Worm (Caenorhabditis elegans) whole organism, L1 larva: Measurements from ENCODE around the gene flp-9.

Source experiments
- nhr-85 ChIP-seq: sonication (generic microtip); peaks from one replicate; lab custom pipeline; 2016; ENCODE audit warnings: missing genetic modification characterization, inconsistent platforms, missing compliant biosample characterization
- zag-1 ChIP-seq: fragments of 150-350 bp; optimal IDR thresholded peaks from 2 replicates; lab custom pipeline; 2014; ENCODE audit warnings: missing biosample characterization, missing genetic modification characterization

- no peak for TF ChIP-seq zag-1
- no peak for TF ChIP-seq nhr-85 (tag; lab: Kevin White, UChicago)
These were observed 32.1 kb downstream of the flp-9 start for ce11 chrIV:12725228-12725627.
